Fruit fly (Drosophila melanogaster) whole organism, embryonic: ENCODE results near the gene CG15725.

ENCODE experiments used
- Adf1 ChIP-seq: fragments of 200-800 bp; sonication (Bioruptor generic); IDR thresholded peaks from 2 replicates; pipeline ENCODE4 v1.3.6; 2022; ENCODE audit warnings: missing biosample characterization, missing genetic modification characterization
- Atf-2 ChIP-seq: fragments of 200-800 bp; sonication (Bioruptor generic); optimal IDR thresholded peaks from 2 replicates; lab custom pipeline; 2016; ENCODE audit warnings: missing biosample characterization, missing genetic modification characterization
- Bgb ChIP-seq: fragments of 200-800 bp; sonication (Bioruptor generic); IDR thresholded peaks from 2 replicates; pipeline ENCODE4 v1.3.6; 2022; ENCODE audit warnings: missing biosample characterization, missing genetic modification characterization; ENCODE audit not compliant: partially characterized antibody
- CG10654 ChIP-seq: fragments of 200-800 bp; sonication (Bioruptor generic); optimal IDR thresholded peaks from 2 replicates; lab custom pipeline; 2016; ENCODE audit warnings: missing biosample characterization, missing genetic modification characterization
- CG14441 ChIP-seq: fragments of 200-800 bp; sonication (Bioruptor generic); IDR thresholded peaks from 2 replicates; pipeline ENCODE4 v1.3.6; 2022; ENCODE audit warnings: missing biosample characterization, missing genetic modification characterization
- CG14667 ChIP-seq: fragments of 200-800 bp; sonication (Bioruptor generic); IDR thresholded peaks from 2 replicates; pipeline ENCODE4 v1.3.6; 2022; ENCODE audit warnings: missing biosample characterization, missing genetic modification characterization
- CG17328 ChIP-seq: fragments of 200-800 bp; sonication (Bioruptor generic); IDR thresholded peaks from 2 replicates; pipeline ENCODE4 v1.3.6; 2022; ENCODE audit warnings: missing biosample characterization, missing genetic modification characterization
- CG18619 ChIP-seq: fragments of 200-800 bp; sonication (Bioruptor generic); optimal IDR thresholded peaks from 3 replicates; lab custom pipeline; 2017; ENCODE audit warnings: missing biosample characterization, mild to moderate bottlenecking, missing genetic modification characterization
- CG2712 ChIP-seq: fragments of 200-800 bp; optimal IDR thresholded peaks from 3 replicates; lab custom pipeline; 2019; ENCODE audit warnings: missing biosample characterization, mild to moderate bottlenecking, missing genetic modification characterization, moderate library complexity
- CG32767 ChIP-seq: fragments of 200-800 bp; sonication (Bioruptor generic); IDR thresholded peaks from 2 replicates; pipeline ENCODE4 v1.3.6; 2022; ENCODE audit warnings: missing biosample characterization, missing genetic modification characterization
- CG34376 ChIP-seq: fragments of 200-800 bp; sonication (Bioruptor generic); optimal IDR thresholded peaks from 2 replicates; lab custom pipeline; 2018; ENCODE audit warnings: missing biosample characterization, mild to moderate bottlenecking, missing genetic modification characterization
- CG4328 ChIP-seq: fragments of 200-800 bp; sonication (Bioruptor generic); optimal IDR thresholded peaks from 3 replicates; lab custom pipeline; 2017; ENCODE audit warnings: missing biosample characterization, missing genetic modification reagents, missing genetic modification characterization
- CG6791 ChIP-seq: fragments of 200-800 bp; sonication (Bioruptor generic); IDR thresholded peaks from 3 replicates; pipeline ENCODE4 v1.3.6; 2022; ENCODE audit warnings: missing biosample characterization, missing genetic modification characterization; ENCODE audit not compliant: partially characterized antibody
- CG7271 ChIP-seq: fragments of 200-800 bp; sonication (Bioruptor generic); optimal IDR thresholded peaks from 2 replicates; lab custom pipeline; 2018; ENCODE audit warnings: missing biosample characterization, mild to moderate bottlenecking, missing genetic modification characterization, moderate library complexity
- CG7987 ChIP-seq: fragments of 200-800 bp; sonication (Bioruptor generic); optimal IDR thresholded peaks from 2 replicates; lab custom pipeline; 2018; ENCODE audit warnings: missing biosample characterization, mild to moderate bottlenecking, missing genetic modification characterization, moderate library complexity
- CG8281 ChIP-seq: fragments of 200-800 bp; sonication (Bioruptor generic); optimal IDR thresholded peaks from 2 replicates; lab custom pipeline; 2018; ENCODE audit warnings: missing biosample characterization, mild to moderate bottlenecking, missing genetic modification characterization, moderate library complexity
- CTCF ChIP-seq: fragments of 200-800 bp; sonication (Bioruptor generic); optimal IDR thresholded peaks from 2 replicates; lab custom pipeline; 2017; ENCODE audit warnings: missing biosample characterization, mild to moderate bottlenecking, missing genetic modification characterization, moderate library complexity
- Dad ChIP-seq: fragments of 200-800 bp; sonication (Bioruptor generic); optimal IDR thresholded peaks from 3 replicates; lab custom pipeline; 2016; ENCODE audit warnings: missing biosample characterization, missing genetic modification characterization
- Dip2 ChIP-seq: fragments of 200-800 bp; sonication (Bioruptor generic); IDR thresholded peaks from 2 replicates; pipeline ENCODE4 v1.3.6; 2022; ENCODE audit warnings: missing biosample characterization, missing genetic modification characterization
- E2f2 ChIP-seq: fragments of 200-800 bp; sonication (Bioruptor generic); IDR thresholded peaks from 2 replicates; pipeline ENCODE4 v1.3.6; 2022; ENCODE audit warnings: missing biosample characterization, missing genetic modification characterization
- Myb ChIP-seq: fragments of 200-800 bp; sonication (Bioruptor generic); optimal IDR thresholded peaks from 2 replicates; lab custom pipeline; 2016; ENCODE audit warnings: missing biosample characterization, missing genetic modification characterization
- Rfx ChIP-seq: fragments of 200-800 bp; sonication (Bioruptor generic); IDR thresholded peaks from 2 replicates; pipeline ENCODE4 v1.3.6; 2022; ENCODE audit warnings: missing biosample characterization, missing genetic modification characterization
- Usf ChIP-seq: fragments of 200-800 bp; sonication (Bioruptor generic); optimal IDR thresholded peaks from 2 replicates; lab custom pipeline; 2017; ENCODE audit warnings: missing genotype, missing biosample characterization, missing genetic modification characterization
- bowl ChIP-seq: fragments of 200-800 bp; sonication (Bioruptor generic); IDR thresholded peaks from 2 replicates; pipeline ENCODE4 v1.3.6; 2022; ENCODE audit warnings: missing biosample characterization, missing genetic modification characterization
- chif ChIP-seq, 2 experiments: fragments of 200-800 bp; sonication (Bioruptor generic); optimal IDR thresholded peaks; 3 replicates each; lab custom pipeline; 2016; ENCODE audit warnings: missing biosample characterization in 2 of 2, missing genetic modification characterization in 2 of 2
- nom ChIP-seq: fragments of 200-800 bp; sonication (Bioruptor generic); optimal IDR thresholded peaks from 2 replicates; lab custom pipeline; 2017; ENCODE audit warnings: missing biosample characterization, missing genetic modification characterization, mild to moderate bottlenecking, moderate library complexity, missing genetic modification reagents
- rib ChIP-seq: fragments of 200-800 bp; sonication (Bioruptor generic); IDR thresholded peaks from 2 replicates; pipeline ENCODE4 v1.3.6; 2022; ENCODE audit warnings: missing biosample characterization, missing genetic modification characterization
- row ChIP-seq: fragments of 200-800 bp; sonication (Bioruptor generic); IDR thresholded peaks from 3 replicates; pipeline ENCODE4 v1.3.6; 2022; ENCODE audit warnings: missing biosample characterization, missing genetic modification characterization
- sqz ChIP-seq: fragments of 200-800 bp; sonication (Bioruptor generic); optimal IDR thresholded peaks from 3 replicates; lab custom pipeline; 2018; ENCODE audit warnings: missing biosample characterization, mild to moderate bottlenecking, missing genetic modification characterization

The CG15725 gene

dm6 chrX:12756374-12756721 is 50.7 kb downstream of the CG15725 start (continued):
- TF ChIP-seq CG18619 (GFP tag; lab: Kevin White, UChicago) (no peak), CG10654 (GFP tag; lab: Kevin White, UChicago) (no peak), CG34376 (GFP tag; lab: Kevin White, UChicago) (peak; percentile 74), CG8281 (tag; lab: Kevin White, UChicago) (no peak), Bgb (GFP tag; lab: Robert Waterston, UW) (peak; percentile 54; the same call in 1 of the 2 replicates), CG7271 (tag; lab: Kevin White, UChicago) (no peak), Adf1 (GFP tag; lab: Robert Waterston, UW) (peak; percentile 77), chif (GFP tag; optimal IDR thresholded peaks at IDR 0.05; lab: Kevin White, UChicago) (no peak), bowl (GFP tag; lab: Robert Waterston, UW) (no peak), CG4328 (no peak)

DNA sequence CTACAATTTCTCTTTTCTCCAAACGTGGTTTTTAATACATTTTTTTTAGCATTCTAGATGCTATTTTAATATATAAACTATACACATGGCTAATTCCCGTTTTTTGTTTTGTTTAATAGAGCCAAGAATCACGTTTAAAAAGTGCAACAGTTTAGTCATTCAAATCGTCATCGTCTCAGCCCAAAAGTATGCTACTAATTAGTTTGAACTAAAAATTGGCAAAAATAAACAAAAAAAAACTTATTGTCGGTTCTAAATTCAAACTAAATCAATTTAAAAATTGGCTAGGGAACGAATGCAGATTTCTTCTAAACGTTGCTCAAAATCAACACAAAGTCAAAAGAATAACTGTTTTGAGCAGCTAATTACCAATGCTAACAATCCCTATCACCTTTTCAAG is 51.4 kb downstream of the CG15725 start:
- TF ChIP-seq CG14667 (GFP tag; lab: Robert Waterston, UW), result no peak
- no peak for TF ChIP-seq rib (GFP tag; lab: Robert Waterston, UW)
- TF ChIP-seq CG7987 (GFP tag; lab: Kevin White, UChicago), result no peak
- no peak for TF ChIP-seq Rfx (GFP tag; lab: Robert Waterston, UW)
- TF ChIP-seq sqz (GFP tag; lab: Kevin White, UChicago), result peak; percentile 29
- TF ChIP-seq CG32767, result no peak
- no peak for TF ChIP-seq CG2712 (tag; lab: Kevin White, UChicago)
- TF ChIP-seq E2f2 (GFP tag; lab: Robert Waterston, UW), result no peak
- peak; percentile 44 for TF ChIP-seq nom (GFP tag; lab: Kevin White, UChicago)
- TF ChIP-seq Dad (GFP tag; lab: Kevin White, UChicago), result no peak
- peak; percentile 24 for TF ChIP-seq Myb (GFP tag; lab: Kevin White, UChicago)
- TF ChIP-seq row, result no peak
- TF ChIP-seq CG6791 (GFP tag; lab: Robert Waterston, UW), result no peak
- TF ChIP-seq Dip2, result no peak
- TF ChIP-seq CG14441 (GFP tag; lab: Robert Waterston, UW), result no peak
- TF ChIP-seq Atf-2, result no peak
- TF ChIP-seq Usf (GFP tag; lab: Kevin White, UChicago), result no peak
- peak; percentile 20 for TF ChIP-seq CTCF (GFP tag; lab: Kevin White, UChicago)
- no peak for TF ChIP-seq CG17328 (GFP tag; lab: Robert Waterston, UW)
